Worm (Caenorhabditis elegans): ENCODE results near the gene chat-1.

The chat-1 gene

ce11 chrIV:4407055-4407461 is 40.1 kb upstream of the chat-1 start:
- TF ChIP-seq let-526 (GFP tag; IDR thresholded peaks at IDR 0.05) (no peak), F39B2.1 (GFP tag; IDR thresholded peaks at IDR 0.05) (no peak), repo-1 (tag; optimal IDR thresholded peaks at IDR 0.05) (no peak), ztf-28 (GFP tag; IDR thresholded peaks at IDR 0.05) (no peak), zfh-2 (GFP tag; conservative IDR thresholded peaks at IDR 0.05) (peak; percentile 93), somi-1 (GFP tag; optimal IDR thresholded peaks at IDR 0.05) (no peak), ztf-22 (GFP tag; optimal IDR thresholded peaks at IDR 0.05) (no peak), K12H6.12 (tag; optimal IDR thresholded peaks at IDR 0.05) (peak; percentile 11), ztf-18 (tag; optimal IDR thresholded peaks at IDR 0.05) (no peak), hmg-1.2 (GFP tag; IDR thresholded peaks at IDR 0.05) (peak; percentile 63), xnd-1 (tag; optimal IDR thresholded peaks at IDR 0.05) (no peak), ztf-26 (tag; optimal IDR thresholded peaks at IDR 0.05) (no peak), B0261.1 (tag; optimal IDR thresholded peaks at IDR 0.05) (no peak), nhr-27 (tag; optimal IDR thresholded peaks at IDR 0.05) (no peak), ztf-3 (GFP tag; optimal IDR thresholded peaks at IDR 0.05) (no peak), zim-3 (tag; optimal IDR thresholded peaks at IDR 0.05) (no peak), ceh-91 (GFP tag; IDR thresholded peaks at IDR 0.05) (no peak), ceh-27 (GFP tag; optimal IDR thresholded peaks at IDR 0.05) (no peak), cebp-1 (GFP tag; IDR thresholded peaks at IDR 0.05) (no peak), cebp-1 (tag; optimal IDR thresholded peaks at IDR 0.05) (peak; percentile 25), dox-1 (GFP tag; IDR thresholded peaks at IDR 0.05) (peak; percentile 76), rcor-1 (GFP tag; IDR thresholded peaks at IDR 0.05) (no peak), ets-4 (GFP tag; optimal IDR thresholded peaks at IDR 0.05) (peak; percentile 6), lin-26 (GFP tag; IDR thresholded peaks at IDR 0.05) (0 out of 2 replicates have a peak, but pooled peaks have one; percentile 17), snpc-1.3 (tag; optimal IDR thresholded peaks at IDR 0.05; ENCODE audit: insufficient read depth) (no peak), lsy-27 (tag; optimal IDR thresholded peaks at IDR 0.05; ENCODE audit: borderline replicate concordance, insufficient read depth) (no peak), D2030.7 (GFP tag; IDR thresholded peaks at IDR 0.05) (no peak), hlh-26 (GFP tag; conservative IDR thresholded peaks at IDR 0.05) (no peak), madf-10 (tag; optimal IDR thresholded peaks at IDR 0.05) (peak; percentile 16), F55B11.4 (tag; optimal IDR thresholded peaks at IDR 0.05; ENCODE audit: borderline replicate concordance, insufficient read depth) (no peak), ZK185.1 (tag; optimal IDR thresholded peaks at IDR 0.05; ENCODE audit: poor library complexity, severe bottlenecking) (peak; percentile 61), pha-4 (tag; optimal IDR thresholded peaks at IDR 0.05) (no peak), dpl-1 (GFP tag; optimal IDR thresholded peaks at IDR 0.05) (no peak), lin-35 (GFP tag; optimal IDR thresholded peaks at IDR 0.05) (no peak), bed-2 (GFP tag; IDR thresholded peaks at IDR 0.05) (no peak), B0035.1 (tag; optimal IDR thresholded peaks at IDR 0.05) (no peak), chd-7 (tag; optimal IDR thresholded peaks at IDR 0.05) (no peak), ekl-4 (GFP tag; IDR thresholded peaks at IDR 0.05) (no peak), snpc-4 (GFP tag; optimal IDR thresholded peaks at IDR 0.05) (no peak), snpc-4 (tag; optimal IDR thresholded peaks at IDR 0.05) (no peak), dpff-1 (tag; optimal IDR thresholded peaks at IDR 0.05) (no peak), bed-1 (GFP tag; IDR thresholded peaks at IDR 0.05) (no peak), sdz-38 (tag; optimal IDR thresholded peaks at IDR 0.05) (no peak), mcd-1 (GFP tag; IDR thresholded peaks at IDR 0.05) (peak; percentile 69), ztf-25 (GFP tag; IDR thresholded peaks at IDR 0.05) (no peak), tbp1 (GFP tag; optimal IDR thresholded peaks at IDR 0.05) (peak; percentile 34), lin-54 (GFP tag; optimal IDR thresholded peaks at IDR 0.05) (no peak), nfyb-1 (GFP tag; IDR thresholded peaks at IDR 0.05) (no peak), atf-7 (tag; optimal IDR thresholded peaks at IDR 0.05) (peak; percentile 21)

Data from whole organism, young adult.